Worm (Caenorhabditis elegans) whole organism, young adult: Measurements from ENCODE around the gene F33A8.4.

Experiments used
- chd-7 ChIP-seq: sonication (generic microtip); optimal IDR thresholded peaks from 2 replicates; lab custom pipeline; 2016; ENCODE audit warnings: mild to moderate bottlenecking, missing genetic modification characterization, moderate library complexity, missing compliant biosample characterization
- madf-6 ChIP-seq: fragments of 200-800 bp; sonication (Bioruptor generic); IDR thresholded peaks from 2 replicates; pipeline ENCODE4 v1.3.6; 2022; ENCODE audit warnings: missing genetic modification reagents, missing genetic modification characterization, missing compliant biosample characterization
- unc-62 ChIP-seq: fragments of 150-350 bp; optimal IDR thresholded peaks from 2 replicates; lab custom pipeline; 2014; ENCODE audit warnings: missing biosample characterization, missing genetic modification reagents, missing genetic modification characterization

ce11 chrII:11035774-11036173 lies 13.1 kb downstream of the F33A8.4 start, which contains the start of gene srlf-15:
- TF ChIP-seq unc-62 (GFP tag; lab: Kevin White, UChicago) (no peak), chd-7 (tag; lab: Kevin White, UChicago) (no peak), madf-6 (GFP tag; lab: Robert Waterston, UW) (no peak)
